Fruit fly (Drosophila melanogaster) whole organism, embryonic: ENCODE results near the gene cype.

Source experiments
- ATbp ChIP-seq: fragments of 200-800 bp; sonication (Bioruptor generic); optimal IDR thresholded peaks from 2 replicates; lab custom pipeline; 2017; ENCODE audit warnings: missing biosample characterization, mild to moderate bottlenecking, missing genetic modification characterization, missing genetic modification reagents
- CG10321 ChIP-seq: fragments of 200-800 bp; sonication (Bioruptor generic); IDR thresholded peaks from 2 replicates; pipeline ENCODE4 v1.3.6; 2022; ENCODE audit warnings: missing biosample characterization, missing genetic modification characterization
- CG14050 ChIP-seq: fragments of 200-800 bp; sonication (Bioruptor generic); IDR thresholded peaks from 3 replicates; pipeline ENCODE4 v1.3.6; 2022; ENCODE audit warnings: missing biosample characterization, missing genetic modification characterization
- CG14441 ChIP-seq: fragments of 200-800 bp; sonication (Bioruptor generic); IDR thresholded peaks from 2 replicates; pipeline ENCODE4 v1.3.6; 2022; ENCODE audit warnings: missing biosample characterization, missing genetic modification characterization
- CG14667 ChIP-seq: fragments of 200-800 bp; sonication (Bioruptor generic); IDR thresholded peaks from 2 replicates; pipeline ENCODE4 v1.3.6; 2022; ENCODE audit warnings: missing biosample characterization, missing genetic modification characterization
- CG1529 ChIP-seq: fragments of 200-800 bp; sonication (Bioruptor generic); optimal IDR thresholded peaks from 3 replicates; lab custom pipeline; 2018; ENCODE audit warnings: missing biosample characterization, missing genetic modification characterization
- CG4617 ChIP-seq: fragments of 200-800 bp; sonication (Bioruptor generic); optimal IDR thresholded peaks from 3 replicates; lab custom pipeline; 2016; ENCODE audit warnings: missing biosample characterization, missing genetic modification characterization, borderline replicate concordance
- CG4707 ChIP-seq: fragments of 200-800 bp; sonication (Bioruptor generic); optimal IDR thresholded peaks from 2 replicates; lab custom pipeline; 2018; ENCODE audit warnings: missing biosample characterization, mild to moderate bottlenecking, missing genetic modification characterization, moderate library complexity
- CG6813 ChIP-seq: fragments of 200-800 bp; sonication (Bioruptor generic); optimal IDR thresholded peaks from 2 replicates; lab custom pipeline; 2017; ENCODE audit warnings: missing biosample characterization, missing genetic modification characterization, mild to moderate bottlenecking, moderate library complexity, missing genetic modification reagents
- CG9215 ChIP-seq: fragments of 200-800 bp; sonication (Bioruptor generic); IDR thresholded peaks from 2 replicates; pipeline ENCODE4 v1.3.6; 2022; ENCODE audit warnings: missing biosample characterization, missing genetic modification characterization
- Dref ChIP-seq: fragments of 200-800 bp; sonication (Bioruptor generic); IDR thresholded peaks from 2 replicates; pipeline ENCODE4 v1.3.6; 2022; ENCODE audit warnings: missing biosample characterization, missing genetic modification characterization
- Drgx ChIP-seq: fragments of 200-800 bp; sonication (Bioruptor generic); IDR thresholded peaks from 2 replicates; pipeline ENCODE4 v1.3.6; 2022; ENCODE audit warnings: missing biosample characterization, missing genetic modification characterization
- HLHmδ ChIP-seq: fragments of 200-800 bp; sonication (Bioruptor generic); optimal IDR thresholded peaks from 2 replicates; lab custom pipeline; 2018; ENCODE audit warnings: missing biosample characterization, mild to moderate bottlenecking, missing genetic modification characterization, moderate library complexity
- Hand ChIP-seq: fragments of 200-800 bp; sonication (Bioruptor generic); optimal IDR thresholded peaks from 2 replicates; lab custom pipeline; 2017; ENCODE audit warnings: mild to moderate bottlenecking, missing biosample characterization, missing genetic modification reagents, missing genetic modification characterization
- MBD-R2 ChIP-seq: fragments of 200-800 bp; sonication (Bioruptor generic); IDR thresholded peaks from 2 replicates; pipeline ENCODE4 v1.3.6; 2022; ENCODE audit warnings: missing biosample characterization, missing genetic modification characterization
- MESR4 ChIP-seq: fragments of 200-800 bp; sonication (Bioruptor generic); optimal IDR thresholded peaks from 2 replicates; lab custom pipeline; 2018; ENCODE audit warnings: missing biosample characterization, mild to moderate bottlenecking, missing genetic modification characterization, moderate library complexity
- Max ChIP-seq: fragments of 200-800 bp; sonication (Bioruptor generic); optimal IDR thresholded peaks from 2 replicates; lab custom pipeline; 2016; ENCODE audit warnings: missing biosample characterization, mild to moderate bottlenecking, missing genetic modification characterization
- Myb ChIP-seq: fragments of 200-800 bp; sonication (Bioruptor generic); optimal IDR thresholded peaks from 2 replicates; lab custom pipeline; 2016; ENCODE audit warnings: missing biosample characterization, missing genetic modification characterization
- NC2α ChIP-seq: fragments of 200-800 bp; sonication (Bioruptor generic); optimal IDR thresholded peaks from 2 replicates; lab custom pipeline; 2016; ENCODE audit warnings: missing biosample characterization, missing genetic modification characterization
- NK7.1 ChIP-seq: fragments of 200-800 bp; sonication (Bioruptor generic); optimal IDR thresholded peaks from 3 replicates; lab custom pipeline; 2016; ENCODE audit warnings: missing biosample characterization, missing genetic modification characterization
- Pdp1 ChIP-seq, 2 experiments: fragments of 200-800 bp; sonication (Bioruptor generic); optimal IDR thresholded peaks; 3 replicates each; lab custom pipeline; 2016; ENCODE audit warnings: missing biosample characterization in 2 of 2, missing genetic modification characterization in 2 of 2, mild to moderate bottlenecking in 1 of 2, moderate library complexity in 1 of 2
- Scr ChIP-seq: fragments of 200-800 bp; sonication (Bioruptor generic); IDR thresholded peaks from 2 replicates; pipeline ENCODE4 v1.3.6; 2022; ENCODE audit warnings: missing biosample characterization, missing genetic modification characterization; ENCODE audit not compliant: partially characterized antibody
- Sry-δ ChIP-seq: fragments of 200-800 bp; sonication (Bioruptor generic); optimal IDR thresholded peaks from 2 replicates; lab custom pipeline; 2016; ENCODE audit warnings: missing biosample characterization, missing genetic modification characterization
- Ssrp ChIP-seq: fragments of 200-800 bp; sonication (Bioruptor generic); optimal IDR thresholded peaks from 2 replicates; lab custom pipeline; 2018; ENCODE audit warnings: missing biosample characterization, mild to moderate bottlenecking, missing genetic modification characterization, moderate library complexity
- YL-1 ChIP-seq: fragments of 200-800 bp; sonication (Bioruptor generic); optimal IDR thresholded peaks from 3 replicates; lab custom pipeline; 2017; ENCODE audit warnings: missing biosample characterization, mild to moderate bottlenecking, missing genetic modification characterization
- bigmax ChIP-seq: fragments of 200-800 bp; sonication (Bioruptor generic); optimal IDR thresholded peaks from 2 replicates; lab custom pipeline; 2018; ENCODE audit warnings: missing biosample characterization, mild to moderate bottlenecking, missing genetic modification characterization
- bowl ChIP-seq: fragments of 200-800 bp; sonication (Bioruptor generic); IDR thresholded peaks from 2 replicates; pipeline ENCODE4 v1.3.6; 2022; ENCODE audit warnings: missing biosample characterization, missing genetic modification characterization
- fu2 ChIP-seq: fragments of 200-800 bp; sonication (Bioruptor generic); optimal IDR thresholded peaks from 2 replicates; lab custom pipeline; 2016; ENCODE audit warnings: missing biosample characterization, missing genetic modification characterization
- gce ChIP-seq: fragments of 200-800 bp; sonication (Bioruptor generic); IDR thresholded peaks from 3 replicates; pipeline ENCODE4 v1.3.6; 2022; ENCODE audit warnings: missing biosample characterization, missing genetic modification characterization
- grn ChIP-seq: fragments of 200-800 bp; sonication (Bioruptor generic); optimal IDR thresholded peaks from 3 replicates; lab custom pipeline; 2017; ENCODE audit warnings: missing biosample characterization, missing genetic modification characterization
- prd ChIP-seq, 3 experiments: fragments of >200 bp in 2 of 3; fragments of 200-800 bp in 1 of 3; sonication (Bioruptor generic) in 1 of 3; optimal IDR thresholded peaks in 2 of 3; IDR thresholded peaks in 1 of 3; 2 replicates in 2 of 3; 3 replicates in 1 of 3; pipeline versions ENCODE4 v1.3.6 to Lab custom; 2017 to 2022; ENCODE audit warnings: missing biosample characterization in 1 of 3, missing genetic modification characterization in 1 of 3
- pzg ChIP-seq: fragments of 200-800 bp; sonication (Bioruptor generic); optimal IDR thresholded peaks from 3 replicates; lab custom pipeline; 2018; ENCODE audit warnings: missing biosample characterization, mild to moderate bottlenecking, missing genetic modification characterization, moderate library complexity
- seq ChIP-seq: fragments of 200-800 bp; sonication (Bioruptor generic); IDR thresholded peaks from 2 replicates; pipeline ENCODE4 v1.3.6; 2022; ENCODE audit warnings: missing biosample characterization, missing genetic modification characterization
- sna ChIP-seq: fragments of 200-800 bp; sonication (Bioruptor generic); IDR thresholded peaks from 2 replicates; pipeline ENCODE4 v1.3.6; 2022; ENCODE audit warnings: missing biosample characterization, missing genetic modification characterization; ENCODE audit not compliant: partially characterized antibody
- stc ChIP-seq: fragments of 200-800 bp; sonication (Bioruptor generic); IDR thresholded peaks from 2 replicates; pipeline ENCODE4 v1.3.6; 2022; ENCODE audit warnings: missing biosample characterization, missing genetic modification characterization
- usp ChIP-seq: fragments of >200 bp; optimal IDR thresholded peaks from 2 replicates; lab custom pipeline; 2017; ENCODE audit warnings: missing biosample characterization, missing genetic modification characterization
- yki ChIP-seq: fragments of >200 bp; optimal IDR thresholded peaks from 3 replicates; lab custom pipeline; 2018
- zen2 ChIP-seq: fragments of 200-800 bp; sonication (Bioruptor generic); IDR thresholded peaks from 3 replicates; pipeline ENCODE4 v1.3.6; 2022; ENCODE audit warnings: missing biosample characterization, missing genetic modification characterization; ENCODE audit not compliant: partially characterized antibody

cype gene

dm6 chr2L:5324958-5325850 lies 1.8 kb upstream of the cype start (continued):
- TF ChIP-seq NC2α (GFP tag; lab: Kevin White, UChicago) (no peak), Myb (GFP tag; lab: Kevin White, UChicago) (no peak), CG14667 (peak; percentile 70), bowl (peak; percentile 37; the same call in 1 of the 2 replicates), yki (lab: Kevin White, UChicago) (no peak), NK7.1 (no peak), fu2 (GFP tag; lab: Kevin White, UChicago) (peak; percentile 18), stc (GFP tag; lab: Robert Waterston, UW) (peak; percentile 50; the same call in 1 of the 2 replicates), CG9215 (GFP tag; lab: Robert Waterston, UW) (peak; percentile 57), usp (GFP tag; lab: Kevin White, UChicago) (no peak), Max (no peak), CG6813 (peak; percentile 67), bigmax (no peak), grn (GFP tag; lab: Kevin White, UChicago) (no peak), CG4707 (no peak), CG10321 (peak; percentile 88)

dm6 chr2L:5327266-5327621 lies 217 bp downstream of the cype start:
- TF ChIP-seq Scr, result 0 out of 2 replicates have a peak, but pooled peaks have one; percentile 22
- no peak for TF ChIP-seq Ssrp
- TF ChIP-seq YL-1 (GFP tag; lab: Kevin White, UChicago), result peak; percentile 46
- 0 out of 2 replicates have a peak, but pooled peaks have one; percentile 26 for TF ChIP-seq MBD-R2 (GFP tag; lab: Robert Waterston, UW)
- peak in 1 of 2 experiments; percentile 98 for TF ChIP-seq Pdp1 (GFP tag; optimal IDR thresholded peaks at IDR 0.05; lab: Kevin White, UChicago)
- 0 out of 3 replicates have a peak, but pooled peaks have one; percentile 0 for TF ChIP-seq zen2 (GFP tag; lab: Robert Waterston, UW)
- no peak for TF ChIP-seq CG1529 (GFP tag; lab: Kevin White, UChicago)
- TF ChIP-seq HLHmδ (GFP tag; lab: Kevin White, UChicago), result no peak
- TF ChIP-seq Sry-δ (GFP tag; lab: Kevin White, UChicago), result peak; percentile 33
- TF ChIP-seq Drgx (GFP tag; lab: Robert Waterston, UW), result no peak
- 0 out of 2 replicates have a peak, but pooled peaks have one; percentile 0 for TF ChIP-seq sna (GFP tag; lab: Robert Waterston, UW)
- TF ChIP-seq seq (GFP tag; lab: Robert Waterston, UW), result no peak
- TF ChIP-seq CG4617 (GFP tag; lab: Kevin White, UChicago), result peak; percentile 10
- no peak for TF ChIP-seq ATbp
- no peak for TF ChIP-seq CG14050 (GFP tag; lab: Robert Waterston, UW)
- no peak for TF ChIP-seq prd (optimal IDR thresholded peaks at IDR 0.05; lab: Kevin White, UChicago)
- no peak for TF ChIP-seq prd (GFP tag; IDR thresholded peaks at IDR 0.05; lab: Robert Waterston, UW)
- peak; percentile 84 for TF ChIP-seq MESR4 (GFP tag; lab: Kevin White, UChicago)
- no peak for TF ChIP-seq CG14441
- no peak for TF ChIP-seq Hand (GFP tag; lab: Kevin White, UChicago)
- TF ChIP-seq Dref (GFP tag; lab: Robert Waterston, UW), result no peak
- TF ChIP-seq pzg, result peak; percentile 24
- 0 out of 3 replicates have a peak, but pooled peaks have one; percentile 30 for TF ChIP-seq gce (GFP tag; lab: Robert Waterston, UW)
- TF ChIP-seq, all 482 proteins: peak for 11
